Fruit fly (Drosophila melanogaster) whole organism, embryonic: Measurements from ENCODE around the gene CG42820.

ENCODE experiments used
- Awh ChIP-seq: fragments of 200-800 bp; sonication (Bioruptor generic); IDR thresholded peaks from 2 replicates; pipeline ENCODE4, ENCODE4 v1.3.6; 2022; ENCODE audit warnings: missing biosample characterization, missing genetic modification characterization
- B-H1 ChIP-seq: fragments of 200-800 bp; sonication (Bioruptor generic); IDR thresholded peaks from 3 replicates; pipeline ENCODE4 v1.3.6; 2022; ENCODE audit warnings: missing biosample characterization, missing genetic modification characterization
- CG11723 ChIP-seq: fragments of 200-800 bp; sonication (Bioruptor generic); optimal IDR thresholded peaks from 2 replicates; lab custom pipeline; 2017; ENCODE audit warnings: missing biosample characterization, mild to moderate bottlenecking, missing genetic modification characterization
- CG15514 ChIP-seq: fragments of 200-800 bp; sonication (Bioruptor generic); optimal IDR thresholded peaks from 3 replicates; lab custom pipeline; 2017; ENCODE audit warnings: missing biosample characterization, missing genetic modification characterization, mild to moderate bottlenecking, moderate library complexity, missing genetic modification reagents
- CG2875 ChIP-seq: fragments of 200-800 bp; sonication (Bioruptor generic); optimal IDR thresholded peaks from 2 replicates; lab custom pipeline; 2017; ENCODE audit warnings: missing biosample characterization, mild to moderate bottlenecking, missing genetic modification characterization, missing genetic modification reagents
- CG7928 ChIP-seq: fragments of 200-800 bp; sonication (Bioruptor generic); optimal IDR thresholded peaks from 2 replicates; lab custom pipeline; 2017; ENCODE audit warnings: missing biosample characterization, mild to moderate bottlenecking, missing genetic modification characterization
- CG8478 ChIP-seq: fragments of >200 bp; optimal IDR thresholded peaks from 2 replicates; lab custom pipeline; 2018
- CrebB ChIP-seq: fragments of 200-800 bp; sonication (Bioruptor generic); optimal IDR thresholded peaks from 3 replicates; lab custom pipeline; 2018; ENCODE audit warnings: missing biosample characterization, mild to moderate bottlenecking, missing genetic modification characterization
- Lpt ChIP-seq: fragments of >200 bp; optimal IDR thresholded peaks from 2 replicates; lab custom pipeline; 2018; ENCODE audit warnings: missing biosample characterization, missing genetic modification characterization
- gcm ChIP-seq: fragments of 200-800 bp; sonication (Bioruptor generic); optimal IDR thresholded peaks from 2 replicates; lab custom pipeline; 2019; ENCODE audit warnings: missing biosample characterization, mild to moderate bottlenecking, missing genetic modification characterization, moderate library complexity
- sens-2 ChIP-seq: fragments of 200-800 bp; sonication (Bioruptor generic); IDR thresholded peaks from 2 replicates; pipeline ENCODE4 v1.3.6; 2022; ENCODE audit warnings: missing biosample characterization, missing genetic modification characterization

DNA sequence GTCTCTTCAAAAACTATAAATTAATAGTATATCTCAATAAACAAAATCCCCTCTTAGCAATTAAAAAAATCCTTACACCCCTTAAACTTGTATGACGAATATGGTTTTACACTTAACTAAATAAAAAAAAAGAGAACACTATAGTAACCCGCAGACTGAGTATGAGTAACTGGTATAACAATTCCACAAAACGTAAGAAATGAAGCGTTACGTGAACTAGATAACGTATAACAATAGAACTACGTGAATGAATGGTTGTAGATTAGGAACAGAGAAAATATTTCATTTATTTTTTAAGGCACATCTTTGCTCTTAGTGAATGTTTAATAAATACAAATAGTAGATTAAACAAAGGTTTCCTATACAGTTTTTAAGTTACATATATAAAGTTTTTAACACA, 36.8 kb downstream of the CG42820 start:
- no peak for TF ChIP-seq B-H1 (GFP tag; lab: Robert Waterston, UW)
- TF ChIP-seq sens-2 (GFP tag; lab: Robert Waterston, UW) = no peak
- TF ChIP-seq Awh (GFP tag; lab: Robert Waterston, UW) = no peak
- TF ChIP-seq CrebB (tag; lab: Kevin White, UChicago) = no peak
- TF ChIP-seq CG11723 (GFP tag; lab: Kevin White, UChicago) = no peak
- TF ChIP-seq gcm (GFP tag; lab: Kevin White, UChicago) = no peak
- TF ChIP-seq CG7928 = no peak
- no peak for TF ChIP-seq CG15514 (GFP tag; lab: Kevin White, UChicago)
- no peak for TF ChIP-seq CG8478 (lab: Kevin White, UChicago)
- TF ChIP-seq Lpt (GFP tag; lab: Kevin White, UChicago) = no peak
- TF ChIP-seq CG2875 (GFP tag; lab: Kevin White, UChicago) = no peak
